Fruit fly (Drosophila melanogaster): ENCODE measurements around the gene HLH4C.

DNA sequence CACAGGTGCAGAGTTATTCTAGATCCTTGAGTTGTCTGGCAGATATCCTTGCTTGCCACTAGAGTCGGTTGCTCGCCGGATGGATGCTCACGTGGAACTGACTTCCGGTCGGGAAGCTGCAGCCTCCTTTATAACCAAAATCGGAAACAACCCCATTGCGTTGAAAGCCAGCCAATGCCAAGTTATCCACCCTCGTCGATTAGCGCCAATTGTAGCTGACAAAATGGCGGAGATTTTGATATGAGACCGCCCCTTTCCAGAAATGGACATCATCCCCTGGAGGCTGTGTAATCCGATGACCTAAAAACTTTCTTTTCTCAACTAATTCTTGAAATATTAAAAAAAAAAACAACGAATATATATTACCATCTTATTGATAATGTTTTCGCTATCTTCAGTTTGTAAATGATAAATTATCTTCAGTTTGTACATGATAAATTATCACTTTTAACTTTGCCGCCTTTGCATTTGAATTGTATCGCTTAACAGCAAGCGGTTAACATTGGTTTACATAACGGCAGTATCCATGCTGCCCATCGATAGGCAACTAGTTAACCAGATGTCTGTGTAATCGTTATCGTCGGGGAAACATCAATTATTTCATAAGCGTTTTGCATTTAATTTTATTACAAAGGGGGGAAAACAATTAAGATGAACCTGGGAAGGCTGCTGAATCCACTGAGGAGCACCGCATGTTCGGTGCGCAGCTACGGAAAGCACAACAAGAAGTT, at the start of gene HLH4C, which contains the start of gene mRpL30:
- TF ChIP-seq CG17385 (GFP tag; optimal IDR thresholded peaks at IDR 0.05) = no peak
- TF ChIP-seq CG8924 (tag; optimal IDR thresholded peaks at IDR 0.05) = no peak
- TF ChIP-seq Mad (GFP tag; optimal IDR thresholded peaks at IDR 0.05) = no peak
- no peak for TF ChIP-seq H2.0 (GFP tag; IDR thresholded peaks at IDR 0.05)
- no peak for TF ChIP-seq esg (GFP tag; conservative IDR thresholded peaks at IDR 0.05)
- no peak for TF ChIP-seq gcm2 (GFP tag; optimal IDR thresholded peaks at IDR 0.05)
- TF ChIP-seq CG10543 (GFP tag; optimal IDR thresholded peaks at IDR 0.05) = no peak
- TF ChIP-seq NC2β (GFP tag; optimal IDR thresholded peaks at IDR 0.05) = no peak
- TF ChIP-seq Taf1 (GFP tag; IDR thresholded peaks at IDR 0.05) = no peak
- TF ChIP-seq onecut (GFP tag; IDR thresholded peaks at IDR 0.05) = no peak

All from whole organism, embryonic.